Fruit fly (Drosophila melanogaster): ENCODE data around the gene CG12974.

The CG12974 gene

DNA sequence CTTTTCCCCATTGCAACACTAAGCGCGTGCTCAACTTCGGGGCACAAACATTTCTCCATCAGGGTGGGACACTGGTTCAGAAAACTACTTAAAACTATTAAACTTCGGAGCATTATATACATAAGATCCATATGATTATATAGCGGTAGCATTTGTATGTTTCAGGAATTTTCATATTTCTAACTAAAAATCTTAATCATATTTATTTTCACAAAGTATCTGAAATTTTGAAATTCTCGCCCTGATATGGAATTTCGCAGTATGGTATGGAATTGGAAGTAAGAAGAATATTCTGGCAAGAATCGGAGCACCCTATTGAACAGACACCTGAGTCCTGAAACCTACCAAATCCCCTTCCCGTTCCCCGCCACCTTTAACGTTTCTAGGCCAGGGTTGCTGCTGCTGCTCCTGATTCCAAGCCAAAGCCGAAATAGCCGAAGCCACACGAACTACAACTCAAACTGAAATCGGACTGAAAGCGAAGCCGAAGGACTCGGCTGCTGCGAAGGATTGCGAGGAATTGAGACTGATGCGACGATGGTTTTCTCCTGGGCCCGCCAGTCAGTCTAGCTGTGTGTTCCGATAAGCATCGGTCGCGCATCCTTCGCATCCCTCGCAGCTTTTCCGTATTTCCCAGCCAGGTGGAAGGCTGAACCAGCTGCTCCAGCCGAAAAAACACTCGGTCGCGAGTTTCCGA lies 36.2 kb upstream of the CG12974 start:
- TF ChIP-seq CG34406 (GFP tag; optimal IDR thresholded peaks at IDR 0.05) (peak; percentile 22), Sox102F (GFP tag; optimal IDR thresholded peaks at IDR 0.05) (no peak), cyc (GFP tag; optimal IDR thresholded peaks at IDR 0.05) (peak; percentile 11), acj6 (GFP tag; optimal IDR thresholded peaks at IDR 0.05) (peak; percentile 35), Hr39 (GFP tag; optimal IDR thresholded peaks at IDR 0.05) (peak; percentile 4), Met (GFP tag; optimal IDR thresholded peaks at IDR 0.05) (peak; percentile 54), Eip75B (GFP tag; optimal IDR thresholded peaks at IDR 0.05) (peak; percentile 3), fd59A (GFP tag; optimal IDR thresholded peaks at IDR 0.05) (peak; percentile 17), salr (GFP tag; optimal IDR thresholded peaks at IDR 0.05) (no peak), CG8119 (GFP tag; IDR thresholded peaks at IDR 0.05) (no peak; the same call in 2 of the 3 replicates), CG6854 (GFP tag; optimal IDR thresholded peaks at IDR 0.05) (no peak), CG31627 (GFP tag; optimal IDR thresholded peaks at IDR 0.05) (peak; percentile 28), Hr4 (GFP tag; optimal IDR thresholded peaks at IDR 0.05) (peak; percentile 36), dac (GFP tag; optimal IDR thresholded peaks at IDR 0.05) (no peak), net (GFP tag; optimal IDR thresholded peaks at IDR 0.05) (peak; percentile 4), Hr38 (GFP tag; optimal IDR thresholded peaks at IDR 0.05) (no peak), Gug (GFP tag; IDR thresholded peaks at IDR 0.05) (no peak), CG1621 (tag; optimal IDR thresholded peaks at IDR 0.05) (no peak), pdm3 (GFP tag; optimal IDR thresholded peaks at IDR 0.05) (peak; percentile 40), esn (GFP tag; optimal IDR thresholded peaks at IDR 0.05) (no peak), CG10631 (GFP tag; optimal IDR thresholded peaks at IDR 0.05) (peak; percentile 17), lz (GFP tag; optimal IDR thresholded peaks at IDR 0.05) (peak; percentile 19), topi (GFP tag; optimal IDR thresholded peaks at IDR 0.05) (peak; percentile 50), CG8632 (GFP tag; optimal IDR thresholded peaks at IDR 0.05) (peak; percentile 19), CG6276 (GFP tag; optimal IDR thresholded peaks at IDR 0.05) (peak; percentile 52), dsx (GFP tag; optimal IDR thresholded peaks at IDR 0.05; ENCODE audit: poor library complexity, severe bottlenecking) (no peak), OdsH (GFP tag; optimal IDR thresholded peaks at IDR 0.05) (peak; percentile 51), Sox14 (GFP tag; optimal IDR thresholded peaks at IDR 0.05) (peak; percentile 39), CG9139 (GFP tag; optimal IDR thresholded peaks at IDR 0.05) (no peak), CG3919 (GFP tag; optimal IDR thresholded peaks at IDR 0.05) (peak; percentile 39), CG3032 (tag; optimal IDR thresholded peaks at IDR 0.05) (no peak), CG16779 (tag; optimal IDR thresholded peaks at IDR 0.05) (peak; percentile 10), achi (GFP tag; optimal IDR thresholded peaks at IDR 0.05) (peak; percentile 45), Smox (GFP tag; optimal IDR thresholded peaks at IDR 0.05) (peak; percentile 54), CG10669 (GFP tag; optimal IDR thresholded peaks at IDR 0.05) (peak; percentile 59), CG11294 (GFP tag; IDR thresholded peaks at IDR 0.05) (no peak), Blimp-1 (GFP tag; optimal IDR thresholded peaks at IDR 0.05) (no peak), CG32006 (GFP tag; optimal IDR thresholded peaks at IDR 0.05) (peak; percentile 66), CG4318 (GFP tag; optimal IDR thresholded peaks at IDR 0.05) (peak; percentile 37)

DNA sequence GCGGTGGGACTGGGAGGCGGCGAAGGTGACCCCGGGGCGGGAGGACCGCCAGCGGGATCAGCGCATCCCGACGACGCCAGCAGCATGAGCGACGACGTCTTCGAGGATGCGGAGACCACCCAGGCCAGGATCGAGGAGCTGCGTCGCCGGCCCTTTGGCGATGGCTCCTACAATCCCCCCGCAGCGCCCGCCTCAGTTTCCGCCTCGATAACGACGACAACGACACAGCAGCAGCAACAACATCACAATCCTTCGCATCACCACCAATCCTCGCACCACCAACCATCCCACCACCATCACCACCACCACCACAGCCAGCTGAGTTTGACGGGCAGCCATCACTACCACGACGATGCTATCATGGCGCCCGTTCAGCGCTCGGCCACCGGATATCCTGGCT lies 34.2 kb upstream of the CG12974 start:
- TF ChIP-seq CG8119 (GFP tag; IDR thresholded peaks at IDR 0.05) (no peak), CG32006 (GFP tag; optimal IDR thresholded peaks at IDR 0.05) (no peak), eg (GFP tag; IDR thresholded peaks at IDR 0.05) (no peak), Eip78C (GFP tag) (peak; percentile 5)

Data from whole organism, prepupa.